Worm (Caenorhabditis elegans): ENCODE measurements around the gene vps-26.

vps-26 gene

DNA sequence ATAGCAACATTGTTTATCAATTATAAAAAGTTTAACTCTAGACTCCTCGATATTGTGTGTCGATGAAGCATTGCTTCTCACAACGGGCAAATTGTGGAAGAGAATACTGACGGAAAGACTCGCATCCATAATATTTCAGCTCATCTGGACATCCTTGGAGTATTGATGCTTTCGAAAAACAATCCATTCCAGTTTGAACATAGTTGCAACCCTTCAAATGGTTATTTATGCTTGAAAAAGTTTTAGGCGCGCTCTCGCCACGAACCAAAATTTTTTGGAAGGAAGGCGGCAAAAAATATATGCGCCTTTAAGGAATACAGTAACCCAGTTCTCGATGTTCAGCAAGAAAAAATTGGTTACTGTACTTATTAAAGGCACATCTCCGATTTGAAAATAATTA lies 19.1 kb downstream of the vps-26 start:
- TF ChIP-seq ceh-82 (tag; optimal IDR thresholded peaks at IDR 0.05) (no peak), T20F7.1 (GFP tag; optimal IDR thresholded peaks at IDR 0.05) (peak; percentile 37), T26A8.4 (GFP tag; IDR thresholded peaks at IDR 0.05) (peak; percentile 54; the same call in 1 of the 2 replicates), lin-1 (GFP tag; IDR thresholded peaks at IDR 0.05) (no peak), ama-1 (optimal IDR thresholded peaks at IDR 0.05) (peak; percentile 6), duxl-1 (tag; optimal IDR thresholded peaks at IDR 0.05; ENCODE audit: poor library complexity) (peak; percentile 41), nhr-102 (tag; optimal IDR thresholded peaks at IDR 0.05) (peak; percentile 25), Y48G9A.11 (GFP tag; IDR thresholded peaks at IDR 0.05) (no peak), php-3 (GFP tag; IDR thresholded peaks at IDR 0.05) (0 out of 2 replicates have a peak, but pooled peaks have one; percentile 7), nhr-42 (GFP tag; IDR thresholded peaks at IDR 0.05) (0 out of 2 replicates have a peak, but pooled peaks have one; percentile 12), gei-8 (GFP tag; optimal IDR thresholded peaks at IDR 0.05) (peak; percentile 6), lin-38 (GFP tag; IDR thresholded peaks at IDR 0.05) (0 out of 2 replicates have a peak, but pooled peaks have one; percentile 26), fos-1 (tag; optimal IDR thresholded peaks at IDR 0.05) (no peak), arid-1 (GFP tag; conservative IDR thresholded peaks at IDR 0.05) (0 out of 2 replicates have a peak, but pooled peaks have one; percentile 10), nhr-111 (GFP tag; optimal IDR thresholded peaks at IDR 0.05) (no peak), dve-1 (tag; optimal IDR thresholded peaks at IDR 0.05; ENCODE audit: insufficient read depth) (peak; percentile 0)

DNA sequence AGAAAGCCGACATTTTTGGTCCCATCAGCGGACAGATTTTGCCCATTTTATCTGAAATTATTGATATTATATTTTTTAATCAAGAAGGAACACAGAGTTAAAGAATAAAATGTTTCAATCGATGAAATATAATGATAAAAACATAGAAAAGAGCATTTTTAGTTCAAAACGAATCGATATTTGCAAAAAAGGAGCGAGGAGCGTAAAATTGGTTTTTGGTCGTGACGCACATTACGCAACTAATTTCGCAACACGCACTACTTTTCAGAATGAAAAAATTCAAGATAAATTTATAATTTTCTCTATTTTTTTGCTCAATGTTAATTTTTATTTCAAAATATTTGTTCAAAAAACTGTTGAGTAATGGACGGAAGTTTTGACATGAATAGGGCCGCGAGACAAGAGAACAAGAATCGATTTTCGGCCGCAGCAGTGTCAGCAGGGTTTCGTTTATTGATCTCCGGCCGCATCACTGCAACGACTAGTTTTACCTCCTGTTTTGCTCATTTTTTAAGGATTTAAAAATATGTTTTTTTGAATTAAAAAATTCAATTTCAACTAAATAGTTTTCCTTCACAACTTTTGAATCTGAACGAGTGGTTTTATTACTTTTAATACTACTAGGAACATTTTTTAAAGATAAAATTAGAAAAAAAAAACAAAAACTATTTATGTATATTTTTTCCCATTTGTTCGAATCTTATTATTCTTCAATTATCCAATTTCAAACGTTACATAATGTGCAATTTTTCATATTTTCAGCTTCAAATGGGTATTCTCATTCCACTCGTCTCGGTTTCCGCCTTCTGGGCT lies 20.3 kb downstream of the vps-26 start, which contains the start of the genes F49C12.12 and vha-17:
TSS of gene F49C12.12 (minus strand) at position 51 of the 813 bp plus-strand sequence.
TSS of gene vha-17 (plus strand) at position 763 of the 813 bp plus-strand sequence.
- TF ChIP-seq lin-15B (tag; optimal IDR thresholded peaks at IDR 0.05) (no peak), lin-38 (GFP tag; IDR thresholded peaks at IDR 0.05) (peak; percentile 26; the same call in 1 of the 2 replicates), dmd-6 (GFP tag; IDR thresholded peaks at IDR 0.05) (peak; percentile 51), pqm-1 (tag; optimal IDR thresholded peaks at IDR 0.05) (peak; percentile 33), mep-1 (tag; optimal IDR thresholded peaks at IDR 0.05) (peak; percentile 43), ces-1 (GFP tag; optimal IDR thresholded peaks at IDR 0.05) (no peak), dpl-1 (GFP tag; optimal IDR thresholded peaks at IDR 0.05) (peak; percentile 7), aha-1 (tag) (no peak), dve-1 (tag; optimal IDR thresholded peaks at IDR 0.05; ENCODE audit: insufficient read depth) (peak; percentile 42), hlh-30 (tag; optimal IDR thresholded peaks at IDR 0.05; ENCODE audit: insufficient read depth) (peak; percentile 66), hlh-11 (tag; optimal IDR thresholded peaks at IDR 0.05) (peak; percentile 79), lsy-2 (tag; optimal IDR thresholded peaks at IDR 0.05) (peak in 1 of 2 experiments; percentile 56), nhr-77 (tag; optimal IDR thresholded peaks at IDR 0.05) (peak; percentile 74), ceh-28 (tag; optimal IDR thresholded peaks at IDR 0.05) (peak; percentile 6), daf-16 (GFP tag; optimal IDR thresholded peaks at IDR 0.05) (no peak), daf-16 (tag; optimal IDR thresholded peaks at IDR 0.05) (peak; percentile 55), zfp-3 (GFP tag; conservative IDR thresholded peaks at IDR 0.05) (no peak), F49E8.2 (tag; optimal IDR thresholded peaks at IDR 0.05; ENCODE audit: borderline replicate concordance) (no peak), T20F7.1 (GFP tag; optimal IDR thresholded peaks at IDR 0.05) (peak; percentile 70), tag-97 (GFP tag; IDR thresholded peaks at IDR 0.05) (no peak), nhr-28 (tag; optimal IDR thresholded peaks at IDR 0.05) (peak; percentile 19)

DNA sequence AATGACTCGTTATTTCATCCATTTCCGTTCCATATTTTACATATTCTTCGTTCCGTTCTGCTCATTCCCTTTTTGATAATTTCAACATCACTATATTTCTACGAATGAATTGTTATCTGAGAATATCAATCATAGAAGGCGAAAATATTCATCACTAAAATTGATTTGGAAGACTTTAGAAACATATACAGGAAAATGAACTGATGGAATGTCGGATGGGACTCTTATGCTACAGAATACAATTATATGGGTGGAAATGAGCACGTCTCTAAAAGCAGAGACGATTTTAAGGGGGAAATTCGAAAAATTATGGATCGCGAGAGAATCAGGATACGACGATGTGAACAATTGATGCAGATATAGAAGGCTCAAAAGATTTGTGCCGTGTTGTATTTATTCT lies 21.6 kb downstream of the vps-26 start:
- no peak for TF ChIP-seq attf-4 (tag; optimal IDR thresholded peaks at IDR 0.05)
- no peak for TF ChIP-seq lin-1 (GFP tag; IDR thresholded peaks at IDR 0.05)
- TF ChIP-seq set-16 (GFP tag; IDR thresholded peaks at IDR 0.05) = no peak
- no peak for TF ChIP-seq ceh-82 (tag; optimal IDR thresholded peaks at IDR 0.05)
- TF ChIP-seq pqm-1 (tag; optimal IDR thresholded peaks at IDR 0.05) = no peak
- no peak for TF ChIP-seq jun-1 (tag; optimal IDR thresholded peaks at IDR 0.05)
- no peak for TF ChIP-seq lin-29 (GFP tag; IDR thresholded peaks at IDR 0.05)
- 0 out of 2 replicates have a peak, but pooled peaks have one; percentile 41 for TF ChIP-seq arid-1 (GFP tag; conservative IDR thresholded peaks at IDR 0.05)
- TF ChIP-seq Y105C5A.15 (GFP tag; IDR thresholded peaks at IDR 0.05) = 0 out of 2 replicates have a peak, but pooled peaks have one; percentile 40
- no peak for TF ChIP-seq aly-2 (tag; optimal IDR thresholded peaks at IDR 0.05)
- TF ChIP-seq fkh-10 (GFP tag; optimal IDR thresholded peaks at IDR 0.05) = no peak
- TF ChIP-seq daf-8 (GFP tag; IDR thresholded peaks at IDR 0.05) = no peak
- TF ChIP-seq zfp-3 (GFP tag; conservative IDR thresholded peaks at IDR 0.05) = no peak
- TF ChIP-seq Y75B8A.6 (GFP tag; IDR thresholded peaks at IDR 0.05) = no peak
- no peak for TF ChIP-seq F10B5.3 (tag; optimal IDR thresholded peaks at IDR 0.05)
- no peak for TF ChIP-seq D1046.2 (GFP tag; IDR thresholded peaks at IDR 0.05)
- no peak for TF ChIP-seq lin-38 (GFP tag; IDR thresholded peaks at IDR 0.05)
- no peak for TF ChIP-seq nhr-10 (tag; optimal IDR thresholded peaks at IDR 0.05)
- no peak for TF ChIP-seq dve-1 (tag; optimal IDR thresholded peaks at IDR 0.05; ENCODE audit: insufficient read depth)
- no peak for TF ChIP-seq ZK546.5 (tag; optimal IDR thresholded peaks at IDR 0.05)

Measured in whole organism, L4 larva.